Fruit fly (Drosophila melanogaster): ENCODE results near the gene psd.

psd gene

dm6 chr2L:5981433-5982333, 16.9 kb upstream of the psd start, which contains the start of gene eIF4A:
Gene eIF4A (plus strand): TSS chr2L:5981764.
- TF ChIP-seq chn (GFP tag; optimal IDR thresholded peaks at IDR 0.05) (no peak), hkb (optimal IDR thresholded peaks at IDR 0.05) (peak; percentile 41), hkb (GFP tag; IDR thresholded peaks at IDR 0.05) (no peak), CrebB (tag; optimal IDR thresholded peaks at IDR 0.05) (no peak), Nf-YC (tag; optimal IDR thresholded peaks at IDR 0.05) (no peak), lilli (GFP tag; optimal IDR thresholded peaks at IDR 0.05) (no peak), B-H2 (GFP tag; optimal IDR thresholded peaks at IDR 0.05) (no peak), NC2β (GFP tag; optimal IDR thresholded peaks at IDR 0.05) (peak; percentile 49), CG15601 (tag; optimal IDR thresholded peaks at IDR 0.05) (peak; percentile 9), seq (GFP tag; IDR thresholded peaks at IDR 0.05) (no peak), Awh (GFP tag; IDR thresholded peaks at IDR 0.05) (no peak), eyg (GFP tag; optimal IDR thresholded peaks at IDR 0.05) (no peak), CG16815 (GFP tag; optimal IDR thresholded peaks at IDR 0.05) (no peak), Antp (GFP tag; optimal IDR thresholded peaks at IDR 0.05) (no peak), CG10565 (GFP tag; optimal IDR thresholded peaks at IDR 0.05) (no peak), ttk (GFP tag; IDR thresholded peaks at IDR 0.05) (no peak), cas (GFP tag; IDR thresholded peaks at IDR 0.05) (no peak), caup (GFP tag; optimal IDR thresholded peaks at IDR 0.05; ENCODE audit: severe bottlenecking) (peak; percentile 67), Hey (tag; optimal IDR thresholded peaks at IDR 0.05) (no peak), CG18764 (GFP tag; optimal IDR thresholded peaks at IDR 0.05) (no peak), CG34376 (GFP tag; optimal IDR thresholded peaks at IDR 0.05) (no peak), Med (GFP tag) (peak; percentile 91), BEAF-32 (GFP tag; optimal IDR thresholded peaks at IDR 0.05) (peak; percentile 96), Hr51 (GFP tag; optimal IDR thresholded peaks at IDR 0.05) (no peak), ftz-f1 (GFP tag; optimal IDR thresholded peaks at IDR 0.05) (no peak), E2f2 (GFP tag; IDR thresholded peaks at IDR 0.05) (no peak), ato (GFP tag; IDR thresholded peaks at IDR 0.05; ENCODE audit: partially characterized antibody) (no peak), CG1832 (GFP tag; optimal IDR thresholded peaks at IDR 0.05) (no peak), CG32767 (GFP tag; IDR thresholded peaks at IDR 0.05) (no peak), NfI (GFP tag; optimal IDR thresholded peaks at IDR 0.05) (peak; percentile 56), dmrt11E (tag; optimal IDR thresholded peaks at IDR 0.05) (peak; percentile 26), CG1602 (GFP tag; optimal IDR thresholded peaks at IDR 0.05) (no peak), Lim3 (GFP tag; IDR thresholded peaks at IDR 0.05) (no peak), CG7372 (GFP tag; IDR thresholded peaks at IDR 0.05) (no peak), CG5180 (GFP tag; optimal IDR thresholded peaks at IDR 0.05) (no peak), CG4820 (GFP tag; optimal IDR thresholded peaks at IDR 0.05) (no peak), en (GFP tag; optimal IDR thresholded peaks at IDR 0.05) (no peak), CG32532 (GFP tag; IDR thresholded peaks at IDR 0.05) (no peak), Dip3 (GFP tag; optimal IDR thresholded peaks at IDR 0.05) (no peak), tin (GFP tag; optimal IDR thresholded peaks at IDR 0.05) (no peak), dati (GFP tag; IDR thresholded peaks at IDR 0.05) (no peak), CG8388 (GFP tag; optimal IDR thresholded peaks at IDR 0.05) (no peak), ind (GFP tag; optimal IDR thresholded peaks at IDR 0.05) (no peak), HLH3B (GFP tag; IDR thresholded peaks at IDR 0.05) (no peak), lov (optimal IDR thresholded peaks at IDR 0.05) (no peak), lov (GFP tag; IDR thresholded peaks at IDR 0.05) (no peak), corto (GFP tag; optimal IDR thresholded peaks at IDR 0.05) (no peak), CG42726 (GFP tag; IDR thresholded peaks at IDR 0.05; ENCODE audit: partially characterized antibody) (no peak), tap (tag; optimal IDR thresholded peaks at IDR 0.05) (peak; percentile 19), HmgZ (tag; optimal IDR thresholded peaks at IDR 0.05) (peak; percentile 15)

Measured in whole organism, embryonic.